Worm (Caenorhabditis elegans): ENCODE measurements around the gene C09G1.5.

DNA sequence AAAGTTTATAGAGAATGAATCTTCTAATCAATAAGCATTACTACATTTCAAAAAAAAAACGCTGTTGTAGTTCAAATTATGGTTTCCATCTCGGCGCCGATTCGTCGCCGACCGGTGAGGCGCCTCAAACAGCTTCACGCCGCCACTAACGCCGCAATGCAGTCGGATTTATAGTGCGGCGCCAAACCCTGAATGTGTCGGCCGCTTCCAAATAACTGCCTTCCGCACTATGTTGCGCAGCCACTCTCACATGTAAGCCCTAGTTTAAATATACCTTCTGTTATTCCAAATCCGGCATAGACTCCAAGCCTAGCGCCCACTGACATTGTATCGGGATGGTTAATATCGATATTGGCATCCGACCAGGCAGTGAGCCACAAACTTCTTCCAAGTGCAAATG lies 26.0 kb upstream of the C09G1.5 start:
- no peak for TF ChIP-seq dao-5 (tag; optimal IDR thresholded peaks at IDR 0.05)
- TF ChIP-seq him-1 (tag; optimal IDR thresholded peaks at IDR 0.05) = no peak
- no peak for TF ChIP-seq W03F9.2 (tag; optimal IDR thresholded peaks at IDR 0.05)
